Worm (Caenorhabditis elegans) whole organism, L1 larva: ENCODE results near the gene ugtp-1.
A peak's percentile ranks its signal among the peaks of the same experiment; 100 is the strongest.

Experiments
- C04F5.9 ChIP-seq: sonication (generic microtip); optimal IDR thresholded peaks from 2 replicates; lab custom pipeline; 2016; ENCODE audit warnings: missing genetic modification characterization, missing compliant biosample characterization
- F16B12.6 ChIP-seq: fragments of 150-350 bp; optimal IDR thresholded peaks from 2 replicates; lab custom pipeline; 2014; ENCODE audit warnings: missing biosample characterization, missing genetic modification characterization
- aha-1 ChIP-seq: fragments of 150-350 bp; optimal IDR thresholded peaks from 2 replicates; lab custom pipeline; 2014; ENCODE audit warnings: missing biosample characterization, missing genetic modification characterization
- alr-1 ChIP-seq: fragments of 200-800 bp; sonication (Bioruptor generic); optimal IDR thresholded peaks from 2 replicates; lab custom pipeline; 2018; ENCODE audit warnings: borderline replicate concordance, mild to moderate bottlenecking, missing genetic modification characterization, missing compliant biosample characterization
- aly-2 ChIP-seq: fragments of 150-350 bp; optimal IDR thresholded peaks from 2 replicates; lab custom pipeline; 2014; ENCODE audit warnings: missing biosample characterization, missing genetic modification characterization
- ama-1 ChIP-seq: fragments of 150-350 bp; optimal IDR thresholded peaks from 2 replicates; lab custom pipeline; 2014
- blmp-1 ChIP-seq: fragments of 150-350 bp; optimal IDR thresholded peaks from 2 replicates; lab custom pipeline; 2014; ENCODE audit warnings: missing biosample characterization, missing genetic modification characterization
- ceh-8 ChIP-seq: fragments of 200-800 bp; sonication (Bioruptor generic); optimal IDR thresholded peaks from 2 replicates; lab custom pipeline; 2018; ENCODE audit warnings: mild to moderate bottlenecking, missing genetic modification characterization, moderate library complexity, missing compliant biosample characterization
- ces-1 ChIP-seq: fragments of 150-350 bp; optimal IDR thresholded peaks from 2 replicates; lab custom pipeline; 2014; ENCODE audit warnings: missing biosample characterization, missing genetic modification reagents, missing genetic modification characterization
- dpl-1 ChIP-seq, 3 experiments: fragments of 150-350 bp in 2 of 3; sonication (generic microtip) in 1 of 3; optimal IDR thresholded peaks; 2 replicates each; lab custom pipeline; 2014 to 2017; ENCODE audit warnings: missing biosample characterization in 3 of 3, missing genetic modification characterization in 3 of 3, missing genetic modification reagents in 3 of 3
- dsc-1 ChIP-seq: sonication (generic microtip); optimal IDR thresholded peaks from 2 replicates; lab custom pipeline; 2016; ENCODE audit warnings: mild to moderate bottlenecking, missing genetic modification characterization, missing compliant biosample characterization
- efl-1 ChIP-seq, 4 experiments: fragments of 150-350 bp; optimal IDR thresholded peaks in 3 of 4; peaks in 1 of 4; 1 replicate in 1 of 4; 2 replicates in 3 of 4; lab custom pipeline; 2014; ENCODE audit warnings: missing biosample characterization in 2 of 4, missing genetic modification characterization in 2 of 4, missing genetic modification reagents in 2 of 4
- efl-3 ChIP-seq: fragments of 200-800 bp; sonication (Bioruptor generic); optimal IDR thresholded peaks from 2 replicates; lab custom pipeline; 2018; ENCODE audit warnings: mild to moderate bottlenecking, missing genetic modification characterization, missing compliant biosample characterization
- egl-13 ChIP-seq: sonication (generic microtip); optimal IDR thresholded peaks from 2 replicates; lab custom pipeline; 2016; ENCODE audit warnings: missing genotype, missing genetic modification reagents, missing genetic modification characterization, missing compliant biosample characterization
- elt-3 ChIP-seq, 6 experiments: fragments of 150-350 bp in 1 of 6; sonication (generic microtip); optimal IDR thresholded peaks; 2 replicates each; lab custom pipeline; 2017 to 2018; ENCODE audit warnings: missing biosample characterization in 6 of 6, missing genetic modification characterization in 6 of 6, inconsistent platforms in 1 of 6
- ets-5 ChIP-seq: fragments of 200-800 bp; sonication (Bioruptor generic); IDR thresholded peaks from 2 replicates; pipeline ENCODE4 v1.3.6; 2022; ENCODE audit warnings: missing genetic modification characterization, missing compliant biosample characterization
- irx-1 ChIP-seq: sonication (generic microtip); optimal IDR thresholded peaks from 2 replicates; lab custom pipeline; 2016; ENCODE audit warnings: missing genetic modification characterization, missing compliant biosample characterization
- lin-13 ChIP-seq: fragments of 150-350 bp; optimal IDR thresholded peaks from 2 replicates; lab custom pipeline; 2014; ENCODE audit warnings: missing biosample characterization, missing genetic modification reagents, missing genetic modification characterization
- lin-14 ChIP-seq: fragments of 200-800 bp; sonication (Bioruptor generic); optimal IDR thresholded peaks from 2 replicates; lab custom pipeline; 2018; ENCODE audit warnings: mild to moderate bottlenecking, missing genetic modification characterization, moderate library complexity, missing compliant biosample characterization
- lin-35 ChIP-seq, 2 experiments: fragments of 150-350 bp; optimal IDR thresholded peaks; 2 replicates each; lab custom pipeline; 2014; ENCODE audit warnings: missing biosample characterization in 2 of 2, missing genetic modification characterization in 2 of 2, missing genetic modification reagents in 2 of 2
- lin-39 ChIP-seq: fragments of 150-350 bp; optimal IDR thresholded peaks from 2 replicates; lab custom pipeline; 2014; ENCODE audit warnings: missing biosample characterization, missing genetic modification reagents, missing genetic modification characterization
- lir-3 ChIP-seq: sonication (generic microtip); optimal IDR thresholded peaks from 2 replicates; lab custom pipeline; 2016; ENCODE audit warnings: mild to moderate bottlenecking, missing genetic modification characterization, moderate library complexity, missing compliant biosample characterization; ENCODE audit not compliant: poor library complexity
- lsy-2 ChIP-seq, 2 experiments: fragments of 150-350 bp; optimal IDR thresholded peaks; 2 replicates each; lab custom pipeline; 2014; ENCODE audit warnings: missing biosample characterization in 2 of 2, missing genetic modification characterization in 2 of 2
- mab-9 ChIP-seq: fragments of 200-800 bp; sonication (Bioruptor generic); IDR thresholded peaks from 2 replicates; pipeline ENCODE4 v1.3.6; 2022; ENCODE audit warnings: missing genetic modification reagents, missing genetic modification characterization, missing compliant biosample characterization
- mep-1 ChIP-seq: fragments of 150-350 bp; optimal IDR thresholded peaks from 2 replicates; lab custom pipeline; 2014; ENCODE audit warnings: missing biosample characterization, missing genetic modification characterization
- nhr-12 ChIP-seq: sonication (generic microtip); optimal IDR thresholded peaks from 2 replicates; lab custom pipeline; 2017; ENCODE audit warnings: missing biosample characterization, missing genetic modification characterization
- nhr-19 ChIP-seq: fragments of 200-800 bp; sonication (Bioruptor generic); conservative IDR thresholded peaks from 2 replicates; pipeline ENCODE4 v1.3.6; 2022; ENCODE audit warnings: missing genetic modification characterization, missing compliant biosample characterization
- nhr-237 ChIP-seq: fragments of 150-350 bp; optimal IDR thresholded peaks from 2 replicates; lab custom pipeline; 2014; ENCODE audit warnings: missing biosample characterization, missing genetic modification characterization
- nhr-28 ChIP-seq: fragments of 150-350 bp; optimal IDR thresholded peaks from 2 replicates; lab custom pipeline; 2014; ENCODE audit warnings: missing biosample characterization, missing genetic modification characterization
- nhr-71 ChIP-seq: sonication (generic microtip); optimal IDR thresholded peaks from 2 replicates; lab custom pipeline; 2016; ENCODE audit warnings: mild to moderate bottlenecking, missing genetic modification characterization, moderate library complexity, missing compliant biosample characterization
- nhr-76 ChIP-seq: sonication (generic microtip); optimal IDR thresholded peaks from 2 replicates; lab custom pipeline; 2017; ENCODE audit warnings: missing biosample characterization, missing genetic modification characterization
- nhr-85 ChIP-seq: sonication (generic microtip); peaks from one replicate; lab custom pipeline; 2016; ENCODE audit warnings: missing genetic modification characterization, inconsistent platforms, missing compliant biosample characterization
- pag-3 ChIP-seq: sonication (generic microtip); optimal IDR thresholded peaks from 2 replicates; lab custom pipeline; 2017; ENCODE audit warnings: missing genetic modification characterization, mild to moderate bottlenecking, missing compliant biosample characterization, antibody characterized with exemption, borderline replicate concordance; ENCODE audit not compliant: insufficient read depth
- pqm-1 ChIP-seq: sonication (generic microtip); optimal IDR thresholded peaks from 3 replicates; lab custom pipeline; 2017; ENCODE audit warnings: missing biosample characterization, missing genetic modification characterization
- rnt-1 ChIP-seq: sonication (generic microtip); optimal IDR thresholded peaks from 2 replicates; lab custom pipeline; 2016; ENCODE audit warnings: mild to moderate bottlenecking, missing genetic modification characterization, moderate library complexity, missing compliant biosample characterization
- skn-1 ChIP-seq: fragments of 150-350 bp; optimal IDR thresholded peaks from 2 replicates; lab custom pipeline; 2014; ENCODE audit warnings: missing biosample characterization, missing genetic modification characterization
- snpc-4 ChIP-seq: fragments of 150-350 bp; optimal IDR thresholded peaks from 2 replicates; lab custom pipeline; 2014; ENCODE audit warnings: missing biosample characterization, missing genetic modification characterization
- sox-4 ChIP-seq: sonication (generic microtip); optimal IDR thresholded peaks from 2 replicates; lab custom pipeline; 2016; ENCODE audit warnings: missing genetic modification characterization, missing compliant biosample characterization
- sptf-1 ChIP-seq: fragments of 150-350 bp; optimal IDR thresholded peaks from 2 replicates; lab custom pipeline; 2014; ENCODE audit warnings: missing biosample characterization, missing genetic modification characterization
- sup-37 ChIP-seq: fragments of 200-800 bp; sonication (Bioruptor generic); optimal IDR thresholded peaks from 2 replicates; lab custom pipeline; 2018; ENCODE audit warnings: mild to moderate bottlenecking, missing genetic modification characterization, missing compliant biosample characterization
- tbx-2 ChIP-seq: sonication (generic microtip); optimal IDR thresholded peaks from 2 replicates; lab custom pipeline; 2016; ENCODE audit warnings: missing genetic modification characterization, missing compliant biosample characterization
- unc-130 ChIP-seq: fragments of 150-350 bp; optimal IDR thresholded peaks from 2 replicates; lab custom pipeline; 2017; ENCODE audit warnings: missing biosample characterization, missing genetic modification characterization, inconsistent platforms
- unc-62 ChIP-seq: fragments of 150-350 bp; optimal IDR thresholded peaks from 2 replicates; lab custom pipeline; 2014; ENCODE audit warnings: missing biosample characterization, missing genetic modification reagents, missing genetic modification characterization
- unc-86 ChIP-seq: sonication (generic microtip); optimal IDR thresholded peaks from 2 replicates; lab custom pipeline; 2016; ENCODE audit warnings: missing genetic modification characterization, missing compliant biosample characterization
- xbp-1 ChIP-seq: sonication (generic microtip); optimal IDR thresholded peaks from 2 replicates; lab custom pipeline; 2016; ENCODE audit warnings: missing genetic modification characterization, missing compliant biosample characterization
- zip-4 ChIP-seq: fragments of 200-800 bp; sonication (Bioruptor generic); optimal IDR thresholded peaks from 2 replicates; lab custom pipeline; 2018; ENCODE audit warnings: mild to moderate bottlenecking, missing genetic modification characterization, moderate library complexity, missing compliant biosample characterization
- ztf-11 ChIP-seq, 2 experiments: sonication (generic microtip); optimal IDR thresholded peaks; 2 replicates each; lab custom pipeline; 2016 to 2017; ENCODE audit warnings: missing genetic modification characterization in 2 of 2, missing biosample characterization in 1 of 2, missing compliant biosample characterization in 1 of 2
- ztf-4 ChIP-seq: fragments of 150-350 bp; optimal IDR thresholded peaks from 2 replicates; lab custom pipeline; 2014; ENCODE audit warnings: missing biosample characterization, missing genetic modification characterization

Gene ugtp-1

DNA sequence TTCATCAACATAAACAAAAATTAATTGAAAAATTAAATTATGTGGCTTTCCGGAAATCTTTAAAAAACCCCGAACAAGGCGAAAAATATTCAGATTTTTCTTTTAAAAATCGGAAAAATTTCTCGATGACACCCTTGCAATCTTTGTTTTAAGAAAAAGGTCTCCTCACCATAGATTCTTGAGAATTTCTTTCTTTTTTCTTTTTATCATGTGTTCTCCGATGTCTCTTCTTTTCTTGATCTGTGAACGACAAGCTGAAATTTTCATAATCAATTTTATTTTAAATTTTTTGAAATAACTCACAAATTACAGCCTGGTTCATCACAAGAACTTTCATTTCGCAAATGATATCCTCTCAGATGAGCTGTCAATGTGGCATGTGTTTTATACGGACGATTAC lies 40.7 kb upstream of the ugtp-1 start, which contains the start of the genes zfp-1 and F54F2.14:
Gene zfp-1 (plus strand): TSS at position 301 of the 400 bp plus-strand sequence.
Gene F54F2.14 (plus strand): TSS at position 312 of the 400 bp plus-strand sequence.
- TF ChIP-seq blmp-1 (tag; lab: Kevin White, UChicago) (no peak), nhr-28 (tag; lab: Kevin White, UChicago) (no peak), pag-3 (tag; lab: Kevin White, UChicago) (no peak), snpc-4 (tag; lab: Kevin White, UChicago) (no peak), sup-37 (GFP tag; lab: Kevin White, UChicago) (no peak), ets-5 (GFP tag; lab: Robert Waterston, UW) (no peak), dpl-1 (GFP tag; optimal IDR thresholded peaks at IDR 0.05; lab: Kevin White, UChicago) (no peak), sptf-1 (no peak), irx-1 (no peak), elt-3 (tag; optimal IDR thresholded peaks at IDR 0.05; lab: Kevin White, UChicago) (no peak), aha-1 (tag; lab: Kevin White, UChicago) (no peak), unc-86 (tag; lab: Kevin White, UChicago) (no peak), lin-35 (GFP tag; optimal IDR thresholded peaks at IDR 0.05; lab: Kevin White, UChicago) (no peak)

DNA sequence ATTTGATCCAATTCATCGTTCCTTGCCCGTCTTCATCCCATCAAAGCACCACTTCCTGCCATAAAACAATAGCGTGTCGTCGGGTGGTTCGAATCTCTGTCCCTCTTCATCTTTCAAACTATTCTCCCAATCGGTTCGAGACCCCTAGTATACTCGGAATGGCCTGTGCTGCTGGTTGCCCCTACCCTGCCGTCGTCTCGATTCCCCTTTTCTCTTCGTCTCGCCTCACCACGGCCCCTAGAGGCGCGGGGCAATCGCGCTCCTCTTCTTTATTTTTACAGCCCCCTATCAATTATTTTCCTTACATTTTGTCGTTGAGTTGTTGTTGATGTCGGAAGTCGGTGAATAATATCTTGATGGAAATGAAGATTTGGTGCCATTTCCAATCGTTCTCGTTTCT lies 38.2 kb upstream of the ugtp-1 start:
- TF ChIP-seq skn-1 (tag; lab: Kevin White, UChicago) (no peak), efl-1 (optimal IDR thresholded peaks at IDR 0.05; lab: Kevin White, UChicago) (no peak), efl-1 (GFP tag; optimal IDR thresholded peaks at IDR 0.05 in 1 of 2; lab: Kevin White, UChicago) (peak in 1 of 2 experiments; percentile 67), nhr-71 (tag; lab: Kevin White, UChicago) (no peak), rnt-1 (tag; lab: Kevin White, UChicago) (peak; percentile 21), lin-14 (peak; percentile 45), lin-39 (tag; lab: Kevin White, UChicago) (no peak), nhr-19 (GFP tag; lab: Robert Waterston, UW) (no peak), nhr-237 (no peak), ztf-4 (tag; lab: Kevin White, UChicago) (no peak), lin-13 (GFP tag; lab: Kevin White, UChicago) (no peak), efl-3 (GFP tag; lab: Kevin White, UChicago) (no peak), ztf-11 (tag; optimal IDR thresholded peaks at IDR 0.05; lab: Kevin White, UChicago) (no peak), ama-1 (no peak), ets-5 (GFP tag; lab: Robert Waterston, UW) (no peak), tbx-2 (tag; lab: Kevin White, UChicago) (no peak), egl-13 (tag; lab: Kevin White, UChicago) (no peak), C04F5.9 (tag; lab: Kevin White, UChicago) (no peak), sup-37 (GFP tag; lab: Kevin White, UChicago) (no peak), F16B12.6 (tag; lab: Kevin White, UChicago) (no peak), lsy-2 (tag; optimal IDR thresholded peaks at IDR 0.05; lab: Kevin White, UChicago) (no peak), unc-86 (tag; lab: Kevin White, UChicago) (no peak), sox-4 (tag; lab: Kevin White, UChicago) (no peak), dsc-1 (peak; percentile 7), lir-3 (tag; lab: Kevin White, UChicago) (no peak)

- TF ChIP-seq pqm-1 (tag; lab: Kevin White, UChicago) (no peak), F16B12.6 (tag; lab: Kevin White, UChicago) (no peak), mep-1 (tag; lab: Kevin White, UChicago) (no peak), aly-2 (tag; lab: Kevin White, UChicago) (no peak)
Measured at ce11 chrIII:8786077-8786476, 35.6 kb upstream of the ugtp-1 start, which contains the start of gene K02D10.8. Gene K02D10.8, plus strand, starts transcription at chrIII:8786377.

DNA sequence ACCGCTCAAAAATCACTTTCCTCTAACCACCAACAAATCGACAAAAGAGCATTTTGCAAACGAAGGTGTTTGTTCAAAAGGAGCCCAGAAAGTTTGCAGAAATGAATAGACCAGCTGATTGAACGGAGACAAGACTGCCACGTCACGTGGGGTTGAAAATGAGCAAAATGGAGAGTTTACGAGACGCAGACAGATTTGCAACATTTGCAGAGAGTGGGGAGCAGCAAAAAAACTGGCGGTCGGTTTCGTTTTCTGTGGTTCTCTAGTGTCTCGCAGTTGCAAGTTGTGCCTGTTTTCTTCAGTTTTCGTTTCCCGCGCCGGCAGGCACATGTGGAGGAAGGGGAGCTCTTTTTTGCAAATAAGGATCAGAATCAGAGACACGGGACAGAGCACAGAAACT lies 34.9 kb upstream of the ugtp-1 start:
- TF ChIP-seq xbp-1 (peak; percentile 27), unc-62 (GFP tag; lab: Kevin White, UChicago) (no peak), ceh-8 (GFP tag; lab: Kevin White, UChicago) (no peak), mab-9 (no peak), unc-130 (peak; percentile 45), dpl-1 (GFP tag; optimal IDR thresholded peaks at IDR 0.05; lab: Kevin White, UChicago) (peak; percentile 23 to 39 (median 32)), nhr-12 (tag; lab: Kevin White, UChicago) (no peak), ces-1 (GFP tag; lab: Kevin White, UChicago) (no peak), sptf-1 (no peak), zip-4 (GFP tag; lab: Kevin White, UChicago) (no peak), nhr-85 (tag; lab: Kevin White, UChicago) (no peak), nhr-28 (tag; lab: Kevin White, UChicago) (no peak), nhr-76 (no peak), sup-37 (GFP tag; lab: Kevin White, UChicago) (peak; percentile 26), alr-1 (no peak)
